Worm (Caenorhabditis elegans): ENCODE data around the gene eef-1A.1.

Gene eef-1A.1

ce11 chrIII:6971662-6972284 is at the start of gene eef-1A.1, which contains the start of gene rfc-4:
Gene eef-1A.1, minus strand, starts transcription at chrIII:6971712.
Gene rfc-4, plus strand, starts transcription at chrIII:6972253.
- TF ChIP-seq nhr-6 (tag; optimal IDR thresholded peaks at IDR 0.05) (peak; percentile 97), gmeb-1 (tag; optimal IDR thresholded peaks at IDR 0.05) (peak; percentile 97), lin-39 (tag; optimal IDR thresholded peaks at IDR 0.05) (no peak), F13H6.1 (tag; optimal IDR thresholded peaks at IDR 0.05) (peak; percentile 87), ztf-4 (tag; optimal IDR thresholded peaks at IDR 0.05) (peak; percentile 88), elt-3 (tag; optimal IDR thresholded peaks at IDR 0.05) (no peak), nhr-12 (tag; optimal IDR thresholded peaks at IDR 0.05) (peak; percentile 68), nhr-23 (tag; optimal IDR thresholded peaks at IDR 0.05) (no peak), unc-55 (GFP tag; optimal IDR thresholded peaks at IDR 0.05) (peak; percentile 99), ztf-11 (tag; optimal IDR thresholded peaks at IDR 0.05) (no peak), ZK546.5 (tag; optimal IDR thresholded peaks at IDR 0.05) (peak; percentile 98), ztf-1 (GFP tag; conservative IDR thresholded peaks at IDR 0.05) (no peak), sma-3 (GFP tag; optimal IDR thresholded peaks at IDR 0.05) (peak; percentile 98), blmp-1 (tag; optimal IDR thresholded peaks at IDR 0.05; ENCODE audit: insufficient read depth) (peak; percentile 86), nhr-21 (tag; optimal IDR thresholded peaks at IDR 0.05) (peak; percentile 95), crh-2 (tag; optimal IDR thresholded peaks at IDR 0.05) (peak; percentile 98), alr-1 (tag; optimal IDR thresholded peaks at IDR 0.05) (no peak), lin-11 (tag; optimal IDR thresholded peaks at IDR 0.05) (peak; percentile 98), zag-1 (tag; optimal IDR thresholded peaks at IDR 0.05) (peak; percentile 83), unc-62 (GFP tag; optimal IDR thresholded peaks at IDR 0.05) (no peak), Y55F3AM.14 (GFP tag; optimal IDR thresholded peaks at IDR 0.05) (peak; percentile 88), mbf-1 (tag; optimal IDR thresholded peaks at IDR 0.05) (no peak), C34F6.9 (tag; optimal IDR thresholded peaks at IDR 0.05) (peak; percentile 100), sem-4 (tag; optimal IDR thresholded peaks at IDR 0.05) (peak; percentile 96), nhr-237 (tag; optimal IDR thresholded peaks at IDR 0.05) (peak; percentile 47), ceh-16 (tag; optimal IDR thresholded peaks at IDR 0.05) (peak; percentile 87), mab-5 (tag; optimal IDR thresholded peaks at IDR 0.05) (peak; percentile 92), aly-2 (tag; optimal IDR thresholded peaks at IDR 0.05) (no peak), ceh-82 (tag; optimal IDR thresholded peaks at IDR 0.05) (peak; percentile 81), fos-1 (tag; optimal IDR thresholded peaks at IDR 0.05) (peak; percentile 98), nhr-77 (tag; optimal IDR thresholded peaks at IDR 0.05) (peak; percentile 71), peb-1 (tag; optimal IDR thresholded peaks at IDR 0.05) (no peak), nhr-25 (tag; optimal IDR thresholded peaks at IDR 0.05) (peak; percentile 98), nhr-129 (tag; optimal IDR thresholded peaks at IDR 0.05) (peak; percentile 99), lin-13 (GFP tag; optimal IDR thresholded peaks at IDR 0.05) (peak; percentile 97), nhr-11 (tag; optimal IDR thresholded peaks at IDR 0.05) (no peak), snpc-4 (tag; optimal IDR thresholded peaks at IDR 0.05) (peak; percentile 86), dmd-4 (tag; optimal IDR thresholded peaks at IDR 0.05) (no peak), egl-27 (tag; optimal IDR thresholded peaks at IDR 0.05) (peak; percentile 55), R02D3.7 (tag; optimal IDR thresholded peaks at IDR 0.05) (peak; percentile 79), unc-39 (tag; optimal IDR thresholded peaks at IDR 0.05) (no peak), mdl-1 (tag; optimal IDR thresholded peaks at IDR 0.05) (peak in 1 of 2 experiments; percentile 78), sma-9 (GFP tag; optimal IDR thresholded peaks at IDR 0.05) (peak; percentile 93), sma-9 (tag; optimal IDR thresholded peaks at IDR 0.05) (no peak), nhr-10 (tag; optimal IDR thresholded peaks at IDR 0.05) (peak; percentile 18), skn-1 (tag; optimal IDR thresholded peaks at IDR 0.05) (peak; percentile 91), ama-1 (optimal IDR thresholded peaks at IDR 0.05) (peak; percentile 90), lsy-2 (tag; optimal IDR thresholded peaks at IDR 0.05) (peak; percentile 98 to 100), elt-1 (tag; optimal IDR thresholded peaks at IDR 0.05) (no peak)
